Worm (Caenorhabditis elegans) whole organism, L4 larva: ENCODE results near the gene cnx-1.

Source experiments
- F26F4.8 ChIP-seq: fragments of 200-800 bp; sonication (Bioruptor generic); conservative IDR thresholded peaks from 2 replicates; pipeline ENCODE4 v1.3.6; 2022; ENCODE audit warnings: missing genetic modification characterization, missing compliant biosample characterization
- aly-2 ChIP-seq: sonication (generic microtip); optimal IDR thresholded peaks from 2 replicates; lab custom pipeline; 2018; ENCODE audit warnings: missing biosample characterization, missing genetic modification characterization
- ama-1 ChIP-seq: fragments of 150-350 bp; optimal IDR thresholded peaks from 2 replicates; lab custom pipeline; 2014; ENCODE audit warnings: inconsistent platforms, mixed read lengths
- fos-1 ChIP-seq: fragments of 150-350 bp; optimal IDR thresholded peaks from 2 replicates; lab custom pipeline; 2014; ENCODE audit warnings: missing biosample characterization, missing genetic modification characterization
- hif-1 ChIP-seq, 2 experiments: sonication (generic microtip); optimal IDR thresholded peaks; 2 replicates each; lab custom pipeline; 2016 to 2017; ENCODE audit warnings: missing compliant biosample characterization in 2 of 2, missing genetic modification characterization in 2 of 2, missing genetic modification reagents in 2 of 2, missing genotype in 2 of 2, mild to moderate bottlenecking in 1 of 2
- jun-1 ChIP-seq: fragments of 150-350 bp; optimal IDR thresholded peaks from 2 replicates; lab custom pipeline; 2014; ENCODE audit warnings: missing biosample characterization, missing genetic modification reagents, missing genetic modification characterization
- madf-5 ChIP-seq, 2 experiments: fragments of 200-800 bp; sonication (Bioruptor generic); IDR thresholded peaks; 2 replicates each; pipeline ENCODE4 v1.3.6; 2022; ENCODE audit warnings: missing compliant biosample characterization in 2 of 2, missing genetic modification characterization in 2 of 2
- nhr-28 ChIP-seq: fragments of 150-350 bp; optimal IDR thresholded peaks from 2 replicates; lab custom pipeline; 2014; ENCODE audit warnings: missing biosample characterization, missing genetic modification characterization
- sdz-12 ChIP-seq: fragments of 200-800 bp; sonication (Bioruptor generic); optimal IDR thresholded peaks from 2 replicates; lab custom pipeline; 2018; ENCODE audit warnings: mild to moderate bottlenecking, missing genetic modification characterization, missing compliant biosample characterization
- zag-1 ChIP-seq: fragments of 150-350 bp; optimal IDR thresholded peaks from 2 replicates; lab custom pipeline; 2014; ENCODE audit warnings: missing biosample characterization, missing genetic modification characterization

- TF ChIP-seq F26F4.8 (GFP tag; lab: Robert Waterston, UW), result no peak
- no peak for TF ChIP-seq madf-5 (GFP tag; IDR thresholded peaks at IDR 0.05; lab: Robert Waterston, UW)
- no peak for TF ChIP-seq fos-1
- no peak for TF ChIP-seq jun-1 (tag; lab: Kevin White, UChicago)
- TF ChIP-seq ama-1, result no peak
- TF ChIP-seq zag-1 (tag; lab: Kevin White, UChicago), result no peak
- no peak for TF ChIP-seq sdz-12 (GFP tag; lab: Kevin White, UChicago)
- TF ChIP-seq hif-1 (tag; optimal IDR thresholded peaks at IDR 0.05; lab: Kevin White, UChicago), result no peak
- TF ChIP-seq nhr-28 (tag; lab: Kevin White, UChicago), result no peak
- TF ChIP-seq aly-2 (tag; lab: Kevin White, UChicago), result no peak
Observed at ce11 chrIII:9764718-9765117, 52.2 kb downstream of the cnx-1 start.
